Fruit fly (Drosophila melanogaster) whole organism, prepupa: Measurements from ENCODE around the gene Nak.

Source experiments
- CG6854 ChIP-seq: fragments of 200-800 bp; sonication (Bioruptor generic); optimal IDR thresholded peaks from 2 replicates; lab custom pipeline; 2017; ENCODE audit warnings: missing biosample characterization, mild to moderate bottlenecking, missing genetic modification characterization
- Eip75B ChIP-seq: fragments of 200-800 bp; sonication (Bioruptor generic); optimal IDR thresholded peaks from 3 replicates; lab custom pipeline; 2016; ENCODE audit warnings: missing biosample characterization, missing genetic modification characterization
- Hr39 ChIP-seq: fragments of 200-800 bp; sonication (Bioruptor generic); optimal IDR thresholded peaks from 2 replicates; lab custom pipeline; 2016; ENCODE audit warnings: missing biosample characterization, missing genetic modification characterization

- TF ChIP-seq Hr39 (GFP tag; lab: Kevin White, UChicago) (no peak), Eip75B (no peak), CG6854 (GFP tag; lab: Kevin White, UChicago) (no peak)
Observed at dm6 chr2L:18953512-18954254, 14.9 kb downstream of the Nak start.
